Fruit fly (Drosophila melanogaster) whole organism, adult: ENCODE data around the gene GMF.
A peak's percentile ranks its signal among the peaks of the same experiment; 100 is the strongest.

ENCODE experiments used
- CG11617 ChIP-seq: fragments of 200-800 bp; sonication (Bioruptor generic); optimal IDR thresholded peaks from 2 replicates; lab custom pipeline; 2017; ENCODE audit warnings: mild to moderate bottlenecking, missing biosample characterization, missing genetic modification reagents, missing genetic modification characterization
- CG12768 ChIP-seq: fragments of 200-800 bp; sonication (Bioruptor generic); optimal IDR thresholded peaks from 2 replicates; lab custom pipeline; 2017; ENCODE audit warnings: missing biosample characterization, missing genetic modification characterization, mild to moderate bottlenecking, moderate library complexity, missing genetic modification reagents
- CG14711 ChIP-seq: fragments of 200-800 bp; sonication (Bioruptor generic); optimal IDR thresholded peaks from 2 replicates; lab custom pipeline; 2018; ENCODE audit warnings: missing biosample characterization, mild to moderate bottlenecking, missing genetic modification characterization, moderate library complexity
- CG1620 ChIP-seq: fragments of 200-800 bp; sonication (Bioruptor generic); optimal IDR thresholded peaks from 2 replicates; lab custom pipeline; 2016; ENCODE audit warnings: missing biosample characterization, missing genetic modification characterization
- CG33017 ChIP-seq: fragments of 200-800 bp; sonication (Bioruptor generic); optimal IDR thresholded peaks from 2 replicates; lab custom pipeline; 2018; ENCODE audit warnings: missing biosample characterization, mild to moderate bottlenecking, missing genetic modification characterization, moderate library complexity
- CG5204 ChIP-seq: fragments of 200-800 bp; sonication (Bioruptor generic); optimal IDR thresholded peaks from 2 replicates; lab custom pipeline; 2016; ENCODE audit warnings: missing biosample characterization, missing genetic modification characterization
- CG7045 ChIP-seq: fragments of 200-800 bp; sonication (Bioruptor generic); optimal IDR thresholded peaks from 2 replicates; lab custom pipeline; 2017; ENCODE audit warnings: missing biosample characterization, mild to moderate bottlenecking, missing genetic modification characterization
- CG7101 ChIP-seq: fragments of 200-800 bp; sonication (Bioruptor generic); optimal IDR thresholded peaks from 2 replicates; lab custom pipeline; 2018; ENCODE audit warnings: missing biosample characterization, mild to moderate bottlenecking, missing genetic modification characterization, moderate library complexity
- Clk ChIP-seq: fragments of 200-800 bp; sonication (Bioruptor generic); optimal IDR thresholded peaks from 2 replicates; lab custom pipeline; 2017; ENCODE audit warnings: missing biosample characterization, missing genetic modification characterization
- Crg-1 ChIP-seq: fragments of 200-800 bp; sonication (Bioruptor generic); optimal IDR thresholded peaks from 2 replicates; lab custom pipeline; 2016; ENCODE audit warnings: missing biosample characterization, missing genetic modification characterization
- Hr96 ChIP-seq: fragments of 200-800 bp; sonication (Bioruptor generic); optimal IDR thresholded peaks from 2 replicates; lab custom pipeline; 2016; ENCODE audit warnings: missing biosample characterization, missing genetic modification characterization
- Mnt ChIP-seq: fragments of 200-800 bp; sonication (Bioruptor generic); optimal IDR thresholded peaks from 2 replicates; lab custom pipeline; 2016; ENCODE audit warnings: missing biosample characterization, mild to moderate bottlenecking, missing genetic modification characterization
- bab1 ChIP-seq: fragments of 200-800 bp; sonication (Bioruptor generic); optimal IDR thresholded peaks from 3 replicates; lab custom pipeline; 2019; ENCODE audit warnings: missing biosample characterization, mild to moderate bottlenecking, missing genetic modification characterization, moderate library complexity
- cic ChIP-seq: fragments of 200-800 bp; sonication (Bioruptor generic); optimal IDR thresholded peaks from 2 replicates; lab custom pipeline; 2017; ENCODE audit warnings: missing biosample characterization, mild to moderate bottlenecking, missing genetic modification characterization, moderate library complexity
- cnc ChIP-seq, 2 experiments: fragments of >200 bp; optimal IDR thresholded peaks; 2 replicates each; lab custom pipeline; 2017
- kay ChIP-seq: fragments of 200-800 bp; sonication (Bioruptor generic); peaks from one replicate; lab custom pipeline; 2016; ENCODE audit warnings: missing biosample characterization, missing genetic modification characterization, borderline replicate concordance
- ovo ChIP-seq: fragments of 200-800 bp; sonication (Bioruptor generic); optimal IDR thresholded peaks from 2 replicates; lab custom pipeline; 2016; ENCODE audit warnings: missing biosample characterization, missing genetic modification characterization
- pad ChIP-seq: fragments of 200-800 bp; sonication (Bioruptor generic); optimal IDR thresholded peaks from 3 replicates; lab custom pipeline; 2017; ENCODE audit warnings: missing biosample characterization, missing genetic modification characterization, mild to moderate bottlenecking, moderate library complexity, missing genetic modification reagents
- tj ChIP-seq: fragments of 200-800 bp; sonication (Bioruptor generic); optimal IDR thresholded peaks from 3 replicates; lab custom pipeline; 2017; ENCODE audit warnings: missing biosample characterization, mild to moderate bottlenecking, missing genetic modification characterization, moderate library complexity
- toe ChIP-seq: fragments of 200-800 bp; sonication (Bioruptor generic); optimal IDR thresholded peaks from 2 replicates; lab custom pipeline; 2016; ENCODE audit warnings: missing biosample characterization, missing genetic modification characterization

GMF gene

dm6 chr2L:16317131-16317530, 14.4 kb upstream of the GMF start:
- TF ChIP-seq bab1: no peak
- no peak for TF ChIP-seq tj
- peak; percentile 60 for TF ChIP-seq CG12768 (GFP tag; lab: Kevin White, UChicago)
- TF ChIP-seq CG1620: no peak
- no peak for TF ChIP-seq Crg-1 (GFP tag; lab: Kevin White, UChicago)
- peak; percentile 5 for TF ChIP-seq kay (GFP tag; lab: Kevin White, UChicago)
- no peak for TF ChIP-seq toe (GFP tag; lab: Kevin White, UChicago)
- TF ChIP-seq cic (GFP tag; lab: Kevin White, UChicago): peak; percentile 85
- peak; percentile 20 for TF ChIP-seq ovo (GFP tag; lab: Kevin White, UChicago)
- TF ChIP-seq CG7045 (GFP tag; lab: Kevin White, UChicago): peak; percentile 4

dm6 chr2L:16316410-16316809, 13.7 kb upstream of the GMF start:
- TF ChIP-seq cic (GFP tag; lab: Kevin White, UChicago) (no peak), Mnt (GFP tag; lab: Kevin White, UChicago) (no peak), CG11617 (no peak), CG12768 (GFP tag; lab: Kevin White, UChicago) (no peak), CG14711 (tag; lab: Kevin White, UChicago) (no peak), Clk (GFP tag; lab: Kevin White, UChicago) (no peak), CG7101 (no peak), Hr96 (GFP tag; lab: Kevin White, UChicago) (no peak), CG7045 (GFP tag; lab: Kevin White, UChicago) (no peak), CG5204 (GFP tag; lab: Kevin White, UChicago) (no peak), Crg-1 (GFP tag; lab: Kevin White, UChicago) (no peak), cnc (optimal IDR thresholded peaks at IDR 0.05; lab: Kevin White, UChicago) (no peak), kay (GFP tag; lab: Kevin White, UChicago) (no peak), CG1620 (no peak)

- peak; percentile 76 for TF ChIP-seq cic (GFP tag; lab: Kevin White, UChicago)
- no peak for TF ChIP-seq CG1620
- peak; percentile 3 for TF ChIP-seq CG12768 (GFP tag; lab: Kevin White, UChicago)
- TF ChIP-seq Mnt (GFP tag; lab: Kevin White, UChicago): peak; percentile 61
- peak; percentile 98 for TF ChIP-seq kay (GFP tag; lab: Kevin White, UChicago)
- peak; percentile 40 for TF ChIP-seq ovo (GFP tag; lab: Kevin White, UChicago)
- no peak for TF ChIP-seq CG7101
These were observed 13.1 kb upstream of the GMF start for dm6 chr2L:16315844-16316243.

dm6 chr2L:16315027-16315426, 12.3 kb upstream of the GMF start:
- TF ChIP-seq Mnt (GFP tag; lab: Kevin White, UChicago) (peak; percentile 83), ovo (GFP tag; lab: Kevin White, UChicago) (peak; percentile 35), toe (GFP tag; lab: Kevin White, UChicago) (no peak), Crg-1 (GFP tag; lab: Kevin White, UChicago) (no peak), cic (GFP tag; lab: Kevin White, UChicago) (peak; percentile 100), CG33017 (tag; lab: Kevin White, UChicago) (peak; percentile 58), cnc (optimal IDR thresholded peaks at IDR 0.05; lab: Kevin White, UChicago) (no peak), kay (GFP tag; lab: Kevin White, UChicago) (peak; percentile 98), CG1620 (no peak), Clk (GFP tag; lab: Kevin White, UChicago) (no peak), CG7101 (peak; percentile 54), CG5204 (GFP tag; lab: Kevin White, UChicago) (no peak), tj (peak; percentile 81), CG14711 (tag; lab: Kevin White, UChicago) (peak; percentile 80), CG7045 (GFP tag; lab: Kevin White, UChicago) (peak; percentile 25), CG12768 (GFP tag; lab: Kevin White, UChicago) (peak; percentile 83), Hr96 (GFP tag; lab: Kevin White, UChicago) (no peak), CG11617 (peak; percentile 37), pad (GFP tag; lab: Kevin White, UChicago) (peak; percentile 32), bab1 (peak; percentile 1)

- no peak for TF ChIP-seq tj
- TF ChIP-seq ovo (GFP tag; lab: Kevin White, UChicago): no peak
- no peak for TF ChIP-seq CG33017 (tag; lab: Kevin White, UChicago)
- TF ChIP-seq cic (GFP tag; lab: Kevin White, UChicago): peak; percentile 35
- TF ChIP-seq kay (GFP tag; lab: Kevin White, UChicago): no peak
- TF ChIP-seq bab1: peak; percentile 74
- peak; percentile 5 for TF ChIP-seq CG7101
- TF ChIP-seq Clk (GFP tag; lab: Kevin White, UChicago): no peak
- no peak for TF ChIP-seq cnc (optimal IDR thresholded peaks at IDR 0.05; lab: Kevin White, UChicago)
- peak; percentile 37 for TF ChIP-seq Mnt (GFP tag; lab: Kevin White, UChicago)
- no peak for TF ChIP-seq CG7045 (GFP tag; lab: Kevin White, UChicago)
- peak; percentile 29 for TF ChIP-seq CG1620
- TF ChIP-seq CG11617: peak; percentile 67
- no peak for TF ChIP-seq toe (GFP tag; lab: Kevin White, UChicago)
- TF ChIP-seq CG12768 (GFP tag; lab: Kevin White, UChicago): no peak
- no peak for TF ChIP-seq CG5204 (GFP tag; lab: Kevin White, UChicago)
- TF ChIP-seq CG14711 (tag; lab: Kevin White, UChicago): peak; percentile 43
- TF ChIP-seq Crg-1 (GFP tag; lab: Kevin White, UChicago): no peak
- TF ChIP-seq Hr96 (GFP tag; lab: Kevin White, UChicago): no peak
- no peak for TF ChIP-seq pad (GFP tag; lab: Kevin White, UChicago)
These were observed 7.9 kb upstream of the GMF start, which contains the start of the genes cni and fzy for dm6 chr2L:16310648-16311047. Gene cni, minus strand, starts transcription at chr2L:16310726. Gene fzy, plus strand, starts transcription at chr2L:16310956.
